Fruit fly (Drosophila melanogaster): Measurements from ENCODE around the gene Prestin.

The Prestin gene

dm6 chr3L:17907609-17908160 lies at the start of gene Prestin, which contains the start of gene Wdr92:
Gene Prestin (minus strand): TSS chr3L:17907812.
Gene Wdr92 (plus strand): TSS chr3L:17908143.
- no peak for TF ChIP-seq psq (optimal IDR thresholded peaks at IDR 0.05)
- no peak for TF ChIP-seq Sin3A (optimal IDR thresholded peaks at IDR 0.05)
- no peak for TF ChIP-seq Myc (optimal IDR thresholded peaks at IDR 0.05)
- TF ChIP-seq h (optimal IDR thresholded peaks at IDR 0.05) = no peak
- no peak for TF ChIP-seq insv (optimal IDR thresholded peaks at IDR 0.05)
- no peak for TF ChIP-seq ttk (optimal IDR thresholded peaks at IDR 0.05)

dm6 chr3L:17956369-17957007 lies 48.9 kb upstream of the Prestin start:
- TF ChIP-seq ttk (optimal IDR thresholded peaks at IDR 0.05) (no peak), Sin3A (optimal IDR thresholded peaks at IDR 0.05) (no peak), psq (optimal IDR thresholded peaks at IDR 0.05) (no peak), Myc (optimal IDR thresholded peaks at IDR 0.05) (no peak), h (optimal IDR thresholded peaks at IDR 0.05) (no peak), insv (optimal IDR thresholded peaks at IDR 0.05) (no peak)

- TF ChIP-seq insv (optimal IDR thresholded peaks at IDR 0.05) (no peak), Myc (optimal IDR thresholded peaks at IDR 0.05) (no peak), h (optimal IDR thresholded peaks at IDR 0.05) (no peak), psq (optimal IDR thresholded peaks at IDR 0.05) (no peak), Sin3A (optimal IDR thresholded peaks at IDR 0.05) (no peak), ttk (optimal IDR thresholded peaks at IDR 0.05) (no peak)
Measured at dm6 chr3L:17950132-17950815, 42.7 kb upstream of the Prestin start.

DNA sequence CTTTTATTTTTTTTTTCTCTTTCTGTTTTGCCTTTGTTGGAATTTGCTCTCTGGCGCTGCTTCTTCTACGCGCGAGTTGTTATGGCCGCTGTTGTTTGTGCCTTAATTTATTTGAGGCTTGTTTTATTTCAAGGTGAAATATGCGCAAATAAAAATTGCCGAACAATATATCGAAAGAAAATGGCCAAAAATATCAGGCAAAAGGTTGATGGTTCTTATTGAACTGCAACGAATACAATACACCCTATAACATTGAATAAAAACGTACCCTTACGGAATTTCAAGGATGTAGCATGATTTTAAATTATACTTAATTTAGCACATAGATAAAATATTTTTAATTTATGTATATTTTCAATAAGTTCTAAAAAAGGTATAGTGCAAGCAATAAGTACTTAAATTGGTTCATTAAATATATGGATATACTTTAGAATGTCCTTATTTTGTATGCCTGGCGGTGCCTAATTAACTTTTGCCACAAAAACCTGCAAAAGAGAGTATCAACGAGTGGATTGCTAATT lies 42.0 kb upstream of the Prestin start:
- no peak for TF ChIP-seq insv (optimal IDR thresholded peaks at IDR 0.05)

dm6 chr3L:17948643-17949506 lies 41.3 kb upstream of the Prestin start:
- no peak for TF ChIP-seq insv (optimal IDR thresholded peaks at IDR 0.05)

DNA sequence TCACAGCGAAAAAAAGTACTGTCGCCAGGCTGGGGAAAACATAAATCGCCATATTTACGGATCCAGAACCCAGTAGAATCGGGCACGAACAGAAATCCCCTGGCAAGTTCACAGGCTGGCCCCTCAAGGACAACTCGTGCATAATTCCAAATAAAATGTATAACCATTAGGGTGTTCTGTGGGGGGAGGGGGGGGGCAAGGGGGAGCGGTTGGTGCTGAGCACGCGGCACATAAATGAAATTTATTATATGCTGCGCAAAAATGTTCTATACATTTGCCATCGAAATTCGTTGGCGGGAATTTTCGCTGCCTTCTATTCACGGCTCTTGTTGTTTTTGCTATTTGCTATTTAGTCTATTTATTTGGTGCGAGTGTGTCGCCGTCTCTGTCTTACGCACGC lies 40.6 kb upstream of the Prestin start:
- no peak for TF ChIP-seq insv (optimal IDR thresholded peaks at IDR 0.05)
- TF ChIP-seq ttk (optimal IDR thresholded peaks at IDR 0.05) = no peak
- TF ChIP-seq psq (optimal IDR thresholded peaks at IDR 0.05) = no peak
- no peak for TF ChIP-seq h (optimal IDR thresholded peaks at IDR 0.05)
- TF ChIP-seq Sin3A (optimal IDR thresholded peaks at IDR 0.05) = no peak
- TF ChIP-seq Myc (optimal IDR thresholded peaks at IDR 0.05) = no peak

- TF ChIP-seq Sin3A (optimal IDR thresholded peaks at IDR 0.05) = no peak
- TF ChIP-seq Myc (optimal IDR thresholded peaks at IDR 0.05) = no peak
- TF ChIP-seq insv (optimal IDR thresholded peaks at IDR 0.05) = no peak
- TF ChIP-seq h (optimal IDR thresholded peaks at IDR 0.05) = no peak
- TF ChIP-seq psq (optimal IDR thresholded peaks at IDR 0.05) = no peak
- TF ChIP-seq ttk (optimal IDR thresholded peaks at IDR 0.05) = no peak
Measured at dm6 chr3L:17947296-17947713, 39.7 kb upstream of the Prestin start.

DNA sequence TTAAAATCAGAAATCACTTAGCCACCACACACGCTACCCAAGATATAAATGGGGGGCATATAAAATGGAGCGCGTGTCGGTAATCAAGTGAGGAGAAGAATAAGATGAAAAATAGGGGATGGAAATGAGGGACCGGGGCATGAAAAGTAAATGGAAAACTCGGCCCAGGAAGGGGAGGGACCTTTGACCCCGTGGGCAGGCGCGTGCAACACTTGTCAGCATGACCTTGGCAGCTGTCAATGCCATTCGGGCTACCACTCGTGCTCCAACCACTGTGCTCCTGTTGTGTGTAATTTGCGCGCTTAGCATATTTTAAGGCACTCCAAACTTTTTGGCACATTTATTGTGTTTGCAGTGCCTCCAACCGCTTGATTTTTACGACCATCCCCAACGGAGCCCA lies 38.8 kb upstream of the Prestin start:
- TF ChIP-seq Myc (optimal IDR thresholded peaks at IDR 0.05) (no peak), h (optimal IDR thresholded peaks at IDR 0.05) (no peak), Sin3A (optimal IDR thresholded peaks at IDR 0.05) (no peak), psq (optimal IDR thresholded peaks at IDR 0.05) (no peak), insv (optimal IDR thresholded peaks at IDR 0.05) (no peak), ttk (optimal IDR thresholded peaks at IDR 0.05) (no peak)

DNA sequence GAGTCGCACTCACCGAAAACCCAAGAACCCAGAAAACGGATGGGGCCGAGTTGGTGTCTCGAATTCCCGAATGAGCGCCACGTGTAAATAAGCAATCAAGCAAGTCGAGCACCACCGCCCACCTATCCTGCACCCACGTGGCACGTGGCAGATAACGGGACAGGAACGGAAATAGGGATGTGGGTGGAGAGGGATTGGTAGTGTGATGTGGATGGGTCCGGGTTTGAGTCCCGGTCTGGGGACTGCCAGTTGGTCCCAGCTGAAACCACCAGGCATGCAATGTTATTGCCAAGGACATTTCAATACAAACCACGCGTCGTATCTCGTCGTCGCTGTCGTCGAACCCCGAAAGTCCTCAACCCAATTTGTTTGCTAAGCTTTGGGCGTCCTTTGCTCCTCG lies 37.8 kb upstream of the Prestin start:
- TF ChIP-seq ttk (optimal IDR thresholded peaks at IDR 0.05) (no peak), insv (optimal IDR thresholded peaks at IDR 0.05) (no peak), psq (optimal IDR thresholded peaks at IDR 0.05) (no peak), h (optimal IDR thresholded peaks at IDR 0.05) (no peak), Myc (optimal IDR thresholded peaks at IDR 0.05) (no peak), Sin3A (optimal IDR thresholded peaks at IDR 0.05) (no peak)

dm6 chr3L:17944614-17945013 lies 37.0 kb upstream of the Prestin start:
- no peak for TF ChIP-seq ttk (optimal IDR thresholded peaks at IDR 0.05)
- TF ChIP-seq Myc (optimal IDR thresholded peaks at IDR 0.05) = no peak
- TF ChIP-seq h (optimal IDR thresholded peaks at IDR 0.05) = no peak
- TF ChIP-seq insv (optimal IDR thresholded peaks at IDR 0.05) = no peak
- no peak for TF ChIP-seq Sin3A (optimal IDR thresholded peaks at IDR 0.05)
- TF ChIP-seq psq (optimal IDR thresholded peaks at IDR 0.05) = no peak

dm6 chr3L:17942449-17942848 lies 34.8 kb upstream of the Prestin start:
- TF ChIP-seq h (optimal IDR thresholded peaks at IDR 0.05) = no peak
- TF ChIP-seq insv (optimal IDR thresholded peaks at IDR 0.05) = no peak
- TF ChIP-seq psq (optimal IDR thresholded peaks at IDR 0.05) = no peak
- TF ChIP-seq ttk (optimal IDR thresholded peaks at IDR 0.05) = no peak
- no peak for TF ChIP-seq Myc (optimal IDR thresholded peaks at IDR 0.05)
- TF ChIP-seq Sin3A (optimal IDR thresholded peaks at IDR 0.05) = no peak

DNA sequence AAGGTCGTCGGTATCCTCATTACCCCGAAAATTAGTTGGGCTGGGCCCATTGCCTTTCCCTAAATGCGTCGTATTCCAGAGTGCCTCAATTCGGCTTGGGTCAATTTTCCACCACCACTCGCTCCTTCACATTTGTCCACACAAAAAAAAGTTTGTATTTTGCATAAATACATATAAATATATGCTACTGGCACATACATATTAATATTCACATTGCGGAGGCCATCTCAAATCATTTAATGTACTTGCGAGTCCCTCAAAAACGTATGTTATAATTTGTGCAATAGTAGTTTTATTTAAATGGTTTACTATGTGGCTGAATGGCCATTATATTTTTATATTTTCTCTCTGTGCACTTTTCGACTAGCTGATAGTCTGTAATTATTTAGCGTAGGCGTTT lies 34.0 kb upstream of the Prestin start:
- TF ChIP-seq Sin3A (optimal IDR thresholded peaks at IDR 0.05) (no peak), h (optimal IDR thresholded peaks at IDR 0.05) (no peak), psq (optimal IDR thresholded peaks at IDR 0.05) (no peak), insv (optimal IDR thresholded peaks at IDR 0.05) (no peak), Myc (optimal IDR thresholded peaks at IDR 0.05) (no peak), ttk (optimal IDR thresholded peaks at IDR 0.05) (no peak)

Measured in Kc167 (cell line).